Worm (Caenorhabditis elegans): ENCODE results near the gene F45G2.9.

- TF ChIP-seq med-1 (GFP tag; optimal IDR thresholded peaks at IDR 0.05; ENCODE audit: insufficient read depth): no peak
- TF ChIP-seq flt-1 (GFP tag; IDR thresholded peaks at IDR 0.05): no peak
- TF ChIP-seq cog-1 (tag; optimal IDR thresholded peaks at IDR 0.05): no peak
- TF ChIP-seq ref-1 (GFP tag; conservative IDR thresholded peaks at IDR 0.05): no peak
- TF ChIP-seq ztf-23 (GFP tag; IDR thresholded peaks at IDR 0.05): no peak
- TF ChIP-seq ztf-29 (GFP tag; IDR thresholded peaks at IDR 0.05): no peak
- no peak for TF ChIP-seq T22C8.4 (GFP tag; IDR thresholded peaks at IDR 0.05)
- no peak for TF ChIP-seq klf-2 (GFP tag; conservative IDR thresholded peaks at IDR 0.05)
Measured at ce11 chrIII:13457305-13457704, 20.6 kb upstream of the F45G2.9 start.

Measured in whole organism, midembryonic.